Worm (Caenorhabditis elegans) whole organism, L4/young adult: Measurements from ENCODE around the gene zer-1.
A peak's percentile ranks its signal among the peaks of the same experiment; 100 is the strongest.

Experiments used
- W03F9.2 ChIP-seq: fragments of 150-350 bp; optimal IDR thresholded peaks from 2 replicates; lab custom pipeline; 2014; ENCODE audit warnings: missing biosample characterization, missing genetic modification characterization
- dao-5 ChIP-seq: sonication (generic microtip); optimal IDR thresholded peaks from 2 replicates; lab custom pipeline; 2016; ENCODE audit warnings: missing genotype, missing genetic modification characterization, moderate library complexity, missing compliant biosample characterization
- him-1 ChIP-seq: sonication (generic microtip); optimal IDR thresholded peaks from 2 replicates; lab custom pipeline; 2016; ENCODE audit warnings: missing genotype, missing genetic modification reagents, missing genetic modification characterization, missing compliant biosample characterization

The zer-1 gene

ce11 chrIII:833711-834442 lies 52.7 kb downstream of the zer-1 start:
- peak; percentile 31 for TF ChIP-seq him-1 (tag; lab: Kevin White, UChicago)
- TF ChIP-seq W03F9.2: peak; percentile 78
- no peak for TF ChIP-seq dao-5 (tag; lab: Kevin White, UChicago)

ce11 chrIII:832855-833504 lies 53.6 kb downstream of the zer-1 start, which contains the start of gene zip-2:
zip-2 (plus strand) TSS chrIII:832982.
- TF ChIP-seq him-1 (tag; lab: Kevin White, UChicago) (no peak), dao-5 (tag; lab: Kevin White, UChicago) (no peak), W03F9.2 (no peak)

ce11 chrIII:831961-832360 lies 54.6 kb downstream of the zer-1 start, which contains the start of gene ceeh-1:
ceeh-1 (minus strand) TSS chrIII:832277.
- TF ChIP-seq W03F9.2: no peak
- no peak for TF ChIP-seq him-1 (tag; lab: Kevin White, UChicago)
- no peak for TF ChIP-seq dao-5 (tag; lab: Kevin White, UChicago)
